Worm (Caenorhabditis elegans): Measurements from ENCODE around the gene K08C7.1.
A peak's percentile ranks its signal among the peaks of the same experiment; 100 is the strongest.

DNA sequence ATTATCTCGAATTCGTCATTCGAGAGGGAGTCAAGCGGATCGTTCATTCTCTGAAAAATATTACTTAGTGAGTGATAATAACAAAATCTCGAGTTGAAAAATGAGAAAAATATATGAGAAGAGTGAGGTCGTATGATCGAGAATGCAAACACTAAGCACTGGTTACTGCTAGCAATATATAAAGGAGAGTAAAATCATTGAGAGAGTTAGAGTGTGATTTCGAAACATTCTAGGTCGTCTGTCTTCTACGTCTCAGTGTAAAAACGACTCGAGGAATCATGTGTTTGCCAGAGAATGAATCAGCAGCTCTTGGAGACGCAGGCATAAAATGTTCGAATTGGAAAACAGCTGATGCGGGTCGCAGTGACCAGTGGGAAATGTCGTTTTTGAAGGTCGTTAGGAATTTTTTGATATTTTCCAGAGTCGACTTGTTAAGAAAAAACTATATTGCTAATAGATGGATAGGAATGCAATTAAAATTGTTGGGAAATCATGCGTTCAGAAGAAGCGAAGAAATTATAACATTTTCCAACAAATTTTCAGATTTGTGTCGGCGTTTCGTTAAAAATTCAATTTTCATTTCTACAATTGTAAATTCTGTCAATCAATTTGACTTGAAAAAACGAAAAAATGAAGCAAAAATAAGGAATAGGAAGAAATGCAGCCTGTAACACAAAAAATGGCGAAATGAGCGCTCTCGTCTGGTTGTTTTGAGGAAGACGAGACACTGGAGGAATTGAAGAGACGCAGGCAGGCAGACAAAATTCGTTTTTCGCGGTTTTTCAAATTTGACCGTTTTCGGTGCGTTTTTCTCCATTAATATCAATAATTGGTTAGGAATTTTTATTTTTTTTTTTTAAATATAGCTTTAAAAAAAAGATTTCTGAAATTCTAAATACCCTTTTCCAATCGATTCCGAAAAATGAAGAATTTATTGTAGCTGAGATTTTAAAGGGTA lies 40.7 kb downstream of the K08C7.1 start, which contains the start of gene allo-1:
- TF ChIP-seq egl-27 (tag; optimal IDR thresholded peaks at IDR 0.05) (peak in 1 of 2 experiments; percentile 52), lin-15B (tag; optimal IDR thresholded peaks at IDR 0.05) (no peak), efl-1 (optimal IDR thresholded peaks at IDR 0.05) (peak; percentile 65 to 90), efl-1 (GFP tag; optimal IDR thresholded peaks at IDR 0.05 in 1 of 2) (peak; percentile 90 to 99), nhr-85 (tag) (peak; percentile 94), fos-1 (tag; optimal IDR thresholded peaks at IDR 0.05) (peak; percentile 84), nhr-237 (tag; optimal IDR thresholded peaks at IDR 0.05) (no peak), ama-1 (optimal IDR thresholded peaks at IDR 0.05) (no peak), rnt-1 (tag; optimal IDR thresholded peaks at IDR 0.05) (peak; percentile 80)
